Fruit fly (Drosophila melanogaster) whole organism, embryonic: ENCODE measurements around the gene Gel.

Experiments
- Antp ChIP-seq: fragments of 200-800 bp; sonication (Bioruptor generic); optimal IDR thresholded peaks from 3 replicates; lab custom pipeline; 2016; ENCODE audit warnings: missing biosample characterization, missing genetic modification characterization
- Atf3 ChIP-seq: fragments of 200-800 bp; sonication (Bioruptor generic); optimal IDR thresholded peaks from 3 replicates; lab custom pipeline; 2016; ENCODE audit warnings: missing biosample characterization, missing genetic modification characterization
- B-H2 ChIP-seq: fragments of 200-800 bp; sonication (Bioruptor generic); optimal IDR thresholded peaks from 2 replicates; lab custom pipeline; 2018; ENCODE audit warnings: missing biosample characterization, mild to moderate bottlenecking, missing genetic modification characterization
- CG12769 ChIP-seq: fragments of 200-800 bp; sonication (Bioruptor generic); optimal IDR thresholded peaks from 2 replicates; lab custom pipeline; 2019; ENCODE audit warnings: missing biosample characterization, mild to moderate bottlenecking, missing genetic modification characterization, moderate library complexity
- CG13424 ChIP-seq: fragments of 200-800 bp; sonication (Bioruptor generic); optimal IDR thresholded peaks from 2 replicates; lab custom pipeline; 2019; ENCODE audit warnings: missing biosample characterization, mild to moderate bottlenecking, missing genetic modification characterization, moderate library complexity
- CG15696 ChIP-seq: fragments of 200-800 bp; sonication (Bioruptor generic); optimal IDR thresholded peaks from 2 replicates; lab custom pipeline; 2019; ENCODE audit warnings: missing biosample characterization, mild to moderate bottlenecking, missing genetic modification characterization, moderate library complexity
- CG1647 ChIP-seq: fragments of 200-800 bp; sonication (Bioruptor generic); optimal IDR thresholded peaks from 3 replicates; lab custom pipeline; 2016; ENCODE audit warnings: missing biosample characterization, missing genetic modification characterization
- CG16779 ChIP-seq: fragments of 200-800 bp; sonication (Bioruptor generic); IDR thresholded peaks from 2 replicates; pipeline ENCODE4 v1.3.6; 2022; ENCODE audit warnings: missing biosample characterization, missing genetic modification characterization
- CG17186 ChIP-seq: fragments of 200-800 bp; sonication (Bioruptor generic); optimal IDR thresholded peaks from 3 replicates; lab custom pipeline; 2017; ENCODE audit warnings: missing biosample characterization, missing genetic modification reagents, missing genetic modification characterization
- CG2712 ChIP-seq: fragments of 200-800 bp; optimal IDR thresholded peaks from 3 replicates; lab custom pipeline; 2019; ENCODE audit warnings: missing biosample characterization, mild to moderate bottlenecking, missing genetic modification characterization, moderate library complexity
- CG31224 ChIP-seq: fragments of 200-800 bp; sonication (Bioruptor generic); IDR thresholded peaks from 2 replicates; pipeline ENCODE4 v1.3.6; 2022; ENCODE audit warnings: missing biosample characterization, missing genetic modification characterization
- CG34224 ChIP-seq: fragments of 200-800 bp; sonication (Bioruptor generic); IDR thresholded peaks from 3 replicates; pipeline ENCODE4 v1.3.6; 2022; ENCODE audit warnings: missing biosample characterization, missing genetic modification characterization; ENCODE audit not compliant: partially characterized antibody
- CG3847 ChIP-seq: fragments of 200-800 bp; sonication (Bioruptor generic); IDR thresholded peaks from 2 replicates; pipeline ENCODE4 v1.3.6; 2022; ENCODE audit warnings: missing biosample characterization, missing genetic modification characterization
- CG43689 ChIP-seq: fragments of 200-800 bp; sonication (Bioruptor generic); IDR thresholded peaks from 2 replicates; pipeline ENCODE4 v1.3.6; 2022; ENCODE audit warnings: missing biosample characterization, missing genetic modification characterization
- CG4404 ChIP-seq: fragments of 200-800 bp; sonication (Bioruptor generic); IDR thresholded peaks from 2 replicates; pipeline ENCODE4 v1.3.6; 2022; ENCODE audit warnings: missing biosample characterization, missing genetic modification characterization
- CG6272 ChIP-seq: fragments of 200-800 bp; sonication (Bioruptor generic); IDR thresholded peaks from 2 replicates; pipeline ENCODE4 v1.3.6; 2022; ENCODE audit warnings: missing biosample characterization, missing genetic modification characterization
- CG6765 ChIP-seq: fragments of 200-800 bp; sonication (Bioruptor generic); optimal IDR thresholded peaks from 3 replicates; lab custom pipeline; 2017; ENCODE audit warnings: missing biosample characterization, mild to moderate bottlenecking, missing genetic modification characterization
- CG7839 ChIP-seq: fragments of 200-800 bp; sonication (Bioruptor generic); optimal IDR thresholded peaks from 3 replicates; lab custom pipeline; 2018; ENCODE audit warnings: missing biosample characterization, mild to moderate bottlenecking, missing genetic modification characterization, moderate library complexity
- CG7928 ChIP-seq: fragments of 200-800 bp; sonication (Bioruptor generic); optimal IDR thresholded peaks from 2 replicates; lab custom pipeline; 2017; ENCODE audit warnings: missing biosample characterization, mild to moderate bottlenecking, missing genetic modification characterization
- CG9215 ChIP-seq: fragments of 200-800 bp; sonication (Bioruptor generic); IDR thresholded peaks from 2 replicates; pipeline ENCODE4 v1.3.6; 2022; ENCODE audit warnings: missing biosample characterization, missing genetic modification characterization
- CG9609 ChIP-seq: fragments of 200-800 bp; sonication (Bioruptor generic); optimal IDR thresholded peaks from 3 replicates; lab custom pipeline; 2016; ENCODE audit warnings: missing biosample characterization, missing genetic modification characterization
- CG9932 ChIP-seq: fragments of 200-800 bp; sonication (Bioruptor generic); IDR thresholded peaks from 2 replicates; pipeline ENCODE4 v1.3.6; 2022; ENCODE audit warnings: missing biosample characterization, missing genetic modification characterization
- CTCF ChIP-seq: fragments of 200-800 bp; sonication (Bioruptor generic); optimal IDR thresholded peaks from 2 replicates; lab custom pipeline; 2017; ENCODE audit warnings: missing biosample characterization, mild to moderate bottlenecking, missing genetic modification characterization, moderate library complexity
- Chrac-16 ChIP-seq: fragments of 200-800 bp; sonication (Bioruptor generic); optimal IDR thresholded peaks from 3 replicates; lab custom pipeline; 2016; ENCODE audit warnings: missing biosample characterization, missing genetic modification characterization
- CrebB ChIP-seq: fragments of 200-800 bp; sonication (Bioruptor generic); optimal IDR thresholded peaks from 3 replicates; lab custom pipeline; 2018; ENCODE audit warnings: missing biosample characterization, mild to moderate bottlenecking, missing genetic modification characterization
- Dbx ChIP-seq: fragments of 200-800 bp; sonication (Bioruptor generic); IDR thresholded peaks from 3 replicates; pipeline ENCODE4 v1.3.6; 2022; ENCODE audit warnings: missing biosample characterization, missing genetic modification characterization
- Dref ChIP-seq: fragments of 200-800 bp; sonication (Bioruptor generic); IDR thresholded peaks from 2 replicates; pipeline ENCODE4 v1.3.6; 2022; ENCODE audit warnings: missing biosample characterization, missing genetic modification characterization
- Gsc ChIP-seq: fragments of 200-800 bp; sonication (Bioruptor generic); IDR thresholded peaks from 2 replicates; pipeline ENCODE4 v1.3.6; 2022; ENCODE audit warnings: missing biosample characterization, missing genetic modification characterization
- H2.0 ChIP-seq: fragments of 200-800 bp; sonication (Bioruptor generic); IDR thresholded peaks from 2 replicates; pipeline ENCODE4 v1.3.6; 2022; ENCODE audit warnings: missing biosample characterization, missing genetic modification characterization
- Hsf ChIP-seq: fragments of 200-800 bp; sonication (Bioruptor generic); optimal IDR thresholded peaks from 3 replicates; lab custom pipeline; 2016; ENCODE audit warnings: missing biosample characterization, missing genetic modification characterization
- Lhr ChIP-seq: fragments of 200-800 bp; sonication (Bioruptor generic); optimal IDR thresholded peaks from 3 replicates; lab custom pipeline; 2017; ENCODE audit warnings: mild to moderate bottlenecking, missing biosample characterization, missing genetic modification reagents, missing genetic modification characterization
- Oaz ChIP-seq: fragments of 200-800 bp; sonication (Bioruptor generic); IDR thresholded peaks from 2 replicates; pipeline ENCODE4 v1.3.6; 2022; ENCODE audit warnings: missing biosample characterization, missing genetic modification characterization
- Ptx1 ChIP-seq: fragments of 200-800 bp; sonication (Bioruptor generic); IDR thresholded peaks from 2 replicates; pipeline ENCODE4 v1.3.6; 2022; ENCODE audit warnings: missing biosample characterization, missing genetic modification characterization
- Spps ChIP-seq: fragments of 200-800 bp; sonication (Bioruptor generic); optimal IDR thresholded peaks from 2 replicates; lab custom pipeline; 2018; ENCODE audit warnings: missing biosample characterization, mild to moderate bottlenecking, missing genetic modification characterization
- Sry-β ChIP-seq: fragments of 200-800 bp; sonication (Bioruptor generic); optimal IDR thresholded peaks from 2 replicates; lab custom pipeline; 2018; ENCODE audit warnings: missing biosample characterization, mild to moderate bottlenecking, missing genetic modification characterization, moderate library complexity
- Stat92E ChIP-seq, 3 experiments: fragments of >200 bp in 2 of 3; fragments of 200-800 bp in 1 of 3; sonication (Bioruptor generic) in 1 of 3; optimal IDR thresholded peaks; 2 replicates each; lab custom pipeline; 2017 to 2019; ENCODE audit warnings: missing biosample characterization in 3 of 3, missing genetic modification characterization in 3 of 3, mild to moderate bottlenecking in 1 of 3, moderate library complexity in 1 of 3
- amos ChIP-seq: fragments of 200-800 bp; sonication (Bioruptor generic); IDR thresholded peaks from 2 replicates; pipeline ENCODE4 v1.3.6; 2022; ENCODE audit warnings: missing biosample characterization, missing genetic modification characterization; ENCODE audit not compliant: partially characterized antibody
- bigmax ChIP-seq: fragments of 200-800 bp; sonication (Bioruptor generic); optimal IDR thresholded peaks from 2 replicates; lab custom pipeline; 2018; ENCODE audit warnings: missing biosample characterization, mild to moderate bottlenecking, missing genetic modification characterization
- br ChIP-seq: fragments of >200 bp; optimal IDR thresholded peaks from 2 replicates; lab custom pipeline; 2017
- esg ChIP-seq: fragments of 200-800 bp; sonication (Bioruptor generic); conservative IDR thresholded peaks from 2 replicates; pipeline ENCODE4 v1.3.6; 2022; ENCODE audit warnings: missing biosample characterization, missing genetic modification characterization
- hbn ChIP-seq: fragments of 200-800 bp; sonication (Bioruptor generic); IDR thresholded peaks from 2 replicates; pipeline ENCODE4 v1.3.6; 2022; ENCODE audit warnings: missing biosample characterization, missing genetic modification characterization; ENCODE audit not compliant: partially characterized antibody
- jigr1 ChIP-seq: fragments of 200-800 bp; sonication (Bioruptor generic); IDR thresholded peaks from 3 replicates; pipeline ENCODE4 v1.3.6; 2022; ENCODE audit warnings: missing biosample characterization, missing genetic modification characterization
- kah ChIP-seq: fragments of 200-800 bp; sonication (Bioruptor generic); optimal IDR thresholded peaks from 2 replicates; lab custom pipeline; 2018; ENCODE audit warnings: missing biosample characterization, mild to moderate bottlenecking, missing genetic modification characterization
- maf-S ChIP-seq: fragments of 200-800 bp; sonication (Bioruptor generic); optimal IDR thresholded peaks from 2 replicates; lab custom pipeline; 2016; ENCODE audit warnings: missing biosample characterization, missing genetic modification characterization
- org-1 ChIP-seq: fragments of 200-800 bp; sonication (Bioruptor generic); optimal IDR thresholded peaks from 2 replicates; lab custom pipeline; 2017; ENCODE audit warnings: missing biosample characterization, missing genetic modification characterization
- phol ChIP-seq: fragments of 200-800 bp; sonication (Bioruptor generic); optimal IDR thresholded peaks from 3 replicates; lab custom pipeline; 2018; ENCODE audit warnings: missing biosample characterization, mild to moderate bottlenecking, missing genetic modification characterization, moderate library complexity
- seq ChIP-seq: fragments of 200-800 bp; sonication (Bioruptor generic); IDR thresholded peaks from 2 replicates; pipeline ENCODE4 v1.3.6; 2022; ENCODE audit warnings: missing biosample characterization, missing genetic modification characterization
- slou ChIP-seq: fragments of 200-800 bp; sonication (Bioruptor generic); optimal IDR thresholded peaks from 3 replicates; lab custom pipeline; 2016; ENCODE audit warnings: missing biosample characterization, missing genetic modification characterization
- sob ChIP-seq: fragments of 200-800 bp; sonication (Bioruptor generic); IDR thresholded peaks from 2 replicates; pipeline ENCODE4 v1.3.6; 2022; ENCODE audit warnings: missing biosample characterization, missing genetic modification characterization
- tap ChIP-seq: fragments of 200-800 bp; optimal IDR thresholded peaks from 3 replicates; lab custom pipeline; 2019; ENCODE audit warnings: missing biosample characterization, mild to moderate bottlenecking, missing genetic modification characterization, moderate library complexity
- unc-4 ChIP-seq: fragments of 200-800 bp; sonication (Bioruptor generic); IDR thresholded peaks from 2 replicates; pipeline ENCODE4 v1.3.6; 2022; ENCODE audit warnings: missing biosample characterization, missing genetic modification characterization; ENCODE audit not compliant: partially characterized antibody

Gel gene

dm6 chr3R:4243096-4243940 is 8.3 kb downstream of the Gel start, which contains the start of gene CG34305 (continued):
- TF ChIP-seq CG15696 (tag; lab: Kevin White, UChicago) = no peak
- TF ChIP-seq CrebB (tag; lab: Kevin White, UChicago) = no peak
- TF ChIP-seq org-1 (GFP tag; lab: Kevin White, UChicago) = no peak
- TF ChIP-seq bigmax = no peak
- TF ChIP-seq Chrac-16 = no peak
- no peak for TF ChIP-seq unc-4 (GFP tag; lab: Robert Waterston, UW)
- no peak for TF ChIP-seq Atf3 (GFP tag; lab: Kevin White, UChicago)
- no peak for TF ChIP-seq esg (GFP tag; lab: Robert Waterston, UW)
- TF ChIP-seq slou (GFP tag; lab: Kevin White, UChicago) = no peak
- TF ChIP-seq Dref (GFP tag; lab: Robert Waterston, UW) = no peak
- TF ChIP-seq CG7839 (tag; lab: Kevin White, UChicago) = peak; percentile 32
- TF ChIP-seq maf-S (GFP tag; lab: Kevin White, UChicago) = no peak
- no peak for TF ChIP-seq Antp (GFP tag; lab: Kevin White, UChicago)
- TF ChIP-seq kah (GFP tag; lab: Kevin White, UChicago) = no peak
- TF ChIP-seq Sry-β (GFP tag; lab: Kevin White, UChicago) = no peak
- peak; percentile 59 for TF ChIP-seq CG9932 (GFP tag; lab: Robert Waterston, UW)
- TF ChIP-seq CG6272 = no peak
- no peak for TF ChIP-seq Gsc
- TF ChIP-seq hbn (GFP tag; lab: Robert Waterston, UW) = no peak
- TF ChIP-seq CG4404 (GFP tag; lab: Robert Waterston, UW) = no peak
- TF ChIP-seq amos (GFP tag; lab: Robert Waterston, UW) = no peak
- TF ChIP-seq B-H2 (GFP tag; lab: Kevin White, UChicago) = no peak
- no peak for TF ChIP-seq Spps (tag; lab: Kevin White, UChicago)
- TF ChIP-seq CG31224 = no peak
- TF ChIP-seq CTCF (GFP tag; lab: Kevin White, UChicago) = no peak
- no peak for TF ChIP-seq CG16779 (GFP tag; lab: Robert Waterston, UW)
- no peak for TF ChIP-seq CG34224 (GFP tag; lab: Robert Waterston, UW)
- TF ChIP-seq Lhr = no peak
- TF ChIP-seq tap (tag; lab: Kevin White, UChicago) = no peak
- no peak for TF ChIP-seq br (lab: Kevin White, UChicago)
- TF ChIP-seq CG43689 (GFP tag; lab: Robert Waterston, UW) = no peak
- TF ChIP-seq CG9215 (GFP tag; lab: Robert Waterston, UW) = no peak
- no peak for TF ChIP-seq Hsf
- TF ChIP-seq seq (GFP tag; lab: Robert Waterston, UW) = 0 out of 2 replicates have a peak, but pooled peaks have one; percentile 10
- TF ChIP-seq Stat92E (GFP tag; optimal IDR thresholded peaks at IDR 0.05; lab: Kevin White, UChicago) = no peak
- TF ChIP-seq CG17186 = no peak
- no peak for TF ChIP-seq CG9609 (GFP tag; lab: Kevin White, UChicago)
- no peak for TF ChIP-seq CG12769 (tag; lab: Kevin White, UChicago)
- TF ChIP-seq CG6765 (GFP tag; lab: Kevin White, UChicago) = no peak
- TF ChIP-seq H2.0 (GFP tag; lab: Robert Waterston, UW) = no peak
- TF ChIP-seq CG1647 (GFP tag; lab: Kevin White, UChicago) = no peak
- peak; percentile 7 for TF ChIP-seq phol (tag; lab: Kevin White, UChicago)
- peak; percentile 25; the same call in 1 of the 2 replicates for TF ChIP-seq Ptx1
- TF ChIP-seq Oaz (GFP tag; lab: Robert Waterston, UW) = no peak
- TF ChIP-seq CG7928 = no peak
- no peak for TF ChIP-seq Dbx (GFP tag; lab: Robert Waterston, UW)
- no peak for TF ChIP-seq CG13424 (tag; lab: Kevin White, UChicago)
- TF ChIP-seq CG2712 (tag; lab: Kevin White, UChicago) = peak; percentile 6
- no peak for TF ChIP-seq CG3847
- no peak for TF ChIP-seq jigr1 (GFP tag; lab: Robert Waterston, UW)
- TF ChIP-seq sob (GFP tag; lab: Robert Waterston, UW) = no peak
